Worm (Caenorhabditis elegans) whole organism, L1 larva: Measurements from ENCODE around the gene C18E9.7.

Source experiments
- blmp-1 ChIP-seq: fragments of 150-350 bp; optimal IDR thresholded peaks from 2 replicates; lab custom pipeline; 2014; ENCODE audit warnings: missing biosample characterization, missing genetic modification characterization
- ceh-63 ChIP-seq: fragments of 200-800 bp; sonication (Bioruptor generic); optimal IDR thresholded peaks from 2 replicates; lab custom pipeline; 2018; ENCODE audit warnings: mild to moderate bottlenecking, missing genetic modification characterization, missing compliant biosample characterization
- ceh-82 ChIP-seq, 3 experiments: fragments of 150-350 bp in 1 of 3; sonication (generic microtip) in 2 of 3; optimal IDR thresholded peaks; 2 replicates each; lab custom pipeline; 2014 to 2017; ENCODE audit warnings: missing biosample characterization in 3 of 3, missing genetic modification characterization in 3 of 3
- elt-2 ChIP-seq: sonication (generic microtip); optimal IDR thresholded peaks from 2 replicates; lab custom pipeline; 2016; ENCODE audit warnings: missing genetic modification characterization, mild to moderate bottlenecking, inconsistent platforms, missing compliant biosample characterization, missing genetic modification reagents
- lin-13 ChIP-seq: fragments of 150-350 bp; optimal IDR thresholded peaks from 2 replicates; lab custom pipeline; 2014; ENCODE audit warnings: missing biosample characterization, missing genetic modification reagents, missing genetic modification characterization
- lir-3 ChIP-seq: sonication (generic microtip); optimal IDR thresholded peaks from 2 replicates; lab custom pipeline; 2016; ENCODE audit warnings: mild to moderate bottlenecking, missing genetic modification characterization, moderate library complexity, missing compliant biosample characterization; ENCODE audit not compliant: poor library complexity
- mdl-1 ChIP-seq, 2 experiments: fragments of 150-350 bp; optimal IDR thresholded peaks; 2 replicates each; lab custom pipeline; 2014 to 2017; ENCODE audit warnings: missing biosample characterization in 2 of 2, missing genetic modification characterization in 2 of 2, inconsistent platforms in 1 of 2
- nhr-12 ChIP-seq: sonication (generic microtip); optimal IDR thresholded peaks from 2 replicates; lab custom pipeline; 2017; ENCODE audit warnings: missing biosample characterization, missing genetic modification characterization
- nhr-237 ChIP-seq: fragments of 150-350 bp; optimal IDR thresholded peaks from 2 replicates; lab custom pipeline; 2014; ENCODE audit warnings: missing biosample characterization, missing genetic modification characterization
- nhr-76 ChIP-seq: sonication (generic microtip); optimal IDR thresholded peaks from 2 replicates; lab custom pipeline; 2017; ENCODE audit warnings: missing biosample characterization, missing genetic modification characterization
- nhr-77 ChIP-seq: fragments of 150-350 bp; optimal IDR thresholded peaks from 2 replicates; lab custom pipeline; 2014; ENCODE audit warnings: missing biosample characterization, missing genetic modification characterization
- nhr-85 ChIP-seq: sonication (generic microtip); peaks from one replicate; lab custom pipeline; 2016; ENCODE audit warnings: missing genetic modification characterization, inconsistent platforms, missing compliant biosample characterization
- unc-62 ChIP-seq: fragments of 150-350 bp; optimal IDR thresholded peaks from 2 replicates; lab custom pipeline; 2014; ENCODE audit warnings: missing biosample characterization, missing genetic modification reagents, missing genetic modification characterization
- zip-4 ChIP-seq: fragments of 200-800 bp; sonication (Bioruptor generic); optimal IDR thresholded peaks from 2 replicates; lab custom pipeline; 2018; ENCODE audit warnings: mild to moderate bottlenecking, missing genetic modification characterization, moderate library complexity, missing compliant biosample characterization

ce11 chrII:9014877-9015505 lies 32.4 kb upstream of the C18E9.7 start:
- TF ChIP-seq nhr-85 (tag; lab: Kevin White, UChicago) (no peak), ceh-82 (tag; optimal IDR thresholded peaks at IDR 0.05; lab: Kevin White, UChicago) (no peak), nhr-76 (no peak), nhr-12 (tag; lab: Kevin White, UChicago) (no peak), elt-2 (tag; lab: Kevin White, UChicago) (no peak), nhr-77 (tag; lab: Kevin White, UChicago) (no peak), nhr-237 (tag; lab: Kevin White, UChicago) (no peak), lir-3 (tag; lab: Kevin White, UChicago) (no peak), unc-62 (no peak), zip-4 (GFP tag; lab: Kevin White, UChicago) (no peak), lin-13 (GFP tag; lab: Kevin White, UChicago) (no peak), ceh-63 (GFP tag; lab: Kevin White, UChicago) (no peak), blmp-1 (tag; lab: Kevin White, UChicago) (peak; percentile 53), mdl-1 (tag; optimal IDR thresholded peaks at IDR 0.05; lab: Kevin White, UChicago) (no peak)
